Fruit fly (Drosophila melanogaster): ENCODE measurements around the gene CG42816.

Gene CG42816

DNA sequence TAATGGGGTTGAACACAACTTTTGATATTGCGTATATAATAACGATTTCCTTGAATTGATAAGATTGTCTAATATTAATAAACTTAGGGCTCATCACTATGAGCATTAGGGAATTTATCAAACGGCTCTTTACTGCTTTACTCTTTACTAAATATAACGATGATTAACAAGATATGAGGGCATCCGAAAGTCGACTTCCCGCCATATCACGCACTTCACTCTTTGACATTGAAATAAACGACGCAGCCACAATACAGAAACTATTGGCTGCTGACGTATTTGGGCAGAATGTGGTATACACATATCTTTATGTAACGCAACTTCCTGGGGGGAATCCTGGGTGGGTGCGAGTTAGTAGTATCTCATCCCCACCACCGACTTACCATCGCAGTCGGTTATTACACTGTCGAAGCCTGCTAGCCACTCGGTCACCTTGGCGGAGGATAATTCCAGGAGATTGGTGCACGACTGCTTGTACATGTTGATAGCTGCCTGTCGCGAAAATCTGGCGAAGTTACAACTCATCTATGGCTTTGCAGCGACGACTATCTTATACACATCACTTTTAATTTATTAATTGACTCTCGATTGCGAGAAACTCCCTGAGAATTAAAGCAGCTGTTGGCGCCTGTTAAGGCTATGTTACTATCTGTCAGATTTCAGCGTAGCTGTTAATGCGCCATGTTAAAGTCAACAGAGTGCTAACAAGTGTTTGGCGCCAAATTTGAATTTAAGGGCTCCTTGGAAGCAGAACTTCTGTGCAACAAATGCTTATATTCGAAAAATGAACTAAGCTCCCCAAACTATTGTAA lies 45.7 kb upstream of the CG42816 start, which contains the start of gene CG5567 (continued):
- TF ChIP-seq fd102C (GFP tag; optimal IDR thresholded peaks at IDR 0.05) (no peak), Hand (GFP tag; optimal IDR thresholded peaks at IDR 0.05) (no peak), CG34376 (GFP tag; optimal IDR thresholded peaks at IDR 0.05) (peak; percentile 47), CG10267 (tag; optimal IDR thresholded peaks at IDR 0.05) (no peak), CG31365 (tag; optimal IDR thresholded peaks at IDR 0.05) (no peak), Dip2 (GFP tag; IDR thresholded peaks at IDR 0.05) (no peak), Chrac-16 (GFP tag; optimal IDR thresholded peaks at IDR 0.05) (no peak), CG12071 (GFP tag; optimal IDR thresholded peaks at IDR 0.05) (no peak), gsb-n (tag; optimal IDR thresholded peaks at IDR 0.05) (no peak), CG8765 (GFP tag; IDR thresholded peaks at IDR 0.05) (no peak), CG17612 (GFP tag; IDR thresholded peaks at IDR 0.05) (no peak), jigr1 (GFP tag; IDR thresholded peaks at IDR 0.05) (no peak), cwo (GFP tag; optimal IDR thresholded peaks at IDR 0.05) (no peak), CG4360 (GFP tag; IDR thresholded peaks at IDR 0.05) (no peak), amos (GFP tag; IDR thresholded peaks at IDR 0.05; ENCODE audit: partially characterized antibody) (no peak), CG6175 (GFP tag; IDR thresholded peaks at IDR 0.05) (no peak), NFAT (GFP tag; IDR thresholded peaks at IDR 0.05) (no peak), ken (GFP tag; IDR thresholded peaks at IDR 0.05) (no peak), run (tag; optimal IDR thresholded peaks at IDR 0.05) (no peak), Meics (GFP tag; optimal IDR thresholded peaks at IDR 0.05) (peak; percentile 34), CG12219 (GFP tag; optimal IDR thresholded peaks at IDR 0.05) (no peak), HLH4C (GFP tag; IDR thresholded peaks at IDR 0.05; ENCODE audit: partially characterized antibody) (no peak), CG15601 (tag; optimal IDR thresholded peaks at IDR 0.05) (no peak), Asciz (GFP tag; optimal IDR thresholded peaks at IDR 0.05) (no peak), lilli (GFP tag; optimal IDR thresholded peaks at IDR 0.05) (peak; percentile 54), emc (GFP tag; optimal IDR thresholded peaks at IDR 0.05) (no peak), rib (GFP tag; IDR thresholded peaks at IDR 0.05) (0 out of 2 replicates have a peak, but pooled peaks have one; percentile 21), Gsc (GFP tag; IDR thresholded peaks at IDR 0.05) (no peak), bowl (GFP tag; IDR thresholded peaks at IDR 0.05) (no peak), CG16779 (GFP tag; IDR thresholded peaks at IDR 0.05) (no peak), Hr39 (optimal IDR thresholded peaks at IDR 0.05) (no peak), CG8089 (GFP tag; optimal IDR thresholded peaks at IDR 0.05) (no peak), pb (GFP tag; optimal IDR thresholded peaks at IDR 0.05) (no peak), CG6683 (GFP tag; optimal IDR thresholded peaks at IDR 0.05) (no peak), CG42726 (GFP tag; IDR thresholded peaks at IDR 0.05; ENCODE audit: partially characterized antibody) (no peak), HmgZ (tag; optimal IDR thresholded peaks at IDR 0.05) (peak; percentile 22), wek (GFP tag; optimal IDR thresholded peaks at IDR 0.05) (no peak), Fer1 (GFP tag; optimal IDR thresholded peaks at IDR 0.05) (peak; percentile 64), CG11247 (GFP tag; IDR thresholded peaks at IDR 0.05) (no peak), Sin3A (optimal IDR thresholded peaks at IDR 0.05) (no peak), CG8359 (GFP tag; optimal IDR thresholded peaks at IDR 0.05; ENCODE audit: borderline replicate concordance) (no peak), shn (GFP tag; optimal IDR thresholded peaks at IDR 0.05) (no peak), sug (tag; optimal IDR thresholded peaks at IDR 0.05) (peak; percentile 36), CG10959 (GFP tag; IDR thresholded peaks at IDR 0.05) (no peak), CG11723 (GFP tag; optimal IDR thresholded peaks at IDR 0.05) (no peak), stc (GFP tag; IDR thresholded peaks at IDR 0.05) (no peak), CG32532 (GFP tag; IDR thresholded peaks at IDR 0.05) (peak; percentile 34; the same call in 1 of the 2 replicates), CG1603 (tag; optimal IDR thresholded peaks at IDR 0.05) (no peak), Dp (GFP tag; optimal IDR thresholded peaks at IDR 0.05) (peak; percentile 86), fd64A (GFP tag; optimal IDR thresholded peaks at IDR 0.05) (no peak), CG4424 (GFP tag; optimal IDR thresholded peaks at IDR 0.05) (no peak)

All from whole organism, embryonic.